Worm (Caenorhabditis elegans): ENCODE results near the gene M142.5.

Gene M142.5

DNA sequence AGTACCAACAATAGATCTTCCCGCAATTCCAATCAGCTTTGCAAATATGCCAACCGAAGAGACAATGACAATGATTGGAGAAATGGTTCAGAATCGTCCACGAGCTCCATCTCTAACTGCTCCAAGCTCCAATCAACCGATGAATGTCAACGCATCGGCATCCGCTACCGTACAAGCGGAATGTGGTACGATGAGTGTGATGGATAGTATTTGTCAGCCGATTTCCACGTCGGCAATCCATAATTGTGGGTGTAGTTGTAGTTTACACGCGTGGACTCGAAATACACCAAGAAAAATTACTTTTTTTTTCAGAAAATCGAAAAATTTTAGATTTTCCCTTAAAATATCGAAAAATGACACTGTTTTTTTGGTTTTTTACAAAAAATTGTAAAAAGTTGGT lies 11.9 kb downstream of the M142.5 start:
- TF ChIP-seq nhr-10 (tag; optimal IDR thresholded peaks at IDR 0.05) (no peak), elt-3 (tag; optimal IDR thresholded peaks at IDR 0.05) (no peak), peb-1 (tag; optimal IDR thresholded peaks at IDR 0.05) (no peak), fos-1 (tag; optimal IDR thresholded peaks at IDR 0.05) (no peak), gmeb-1 (tag; optimal IDR thresholded peaks at IDR 0.05) (no peak), dmd-4 (tag; optimal IDR thresholded peaks at IDR 0.05) (no peak), ztf-1 (GFP tag; conservative IDR thresholded peaks at IDR 0.05) (no peak), nhr-129 (tag; optimal IDR thresholded peaks at IDR 0.05) (no peak), nhr-77 (tag; optimal IDR thresholded peaks at IDR 0.05) (no peak), snpc-4 (tag; optimal IDR thresholded peaks at IDR 0.05) (no peak), mbf-1 (tag; optimal IDR thresholded peaks at IDR 0.05) (no peak), unc-55 (GFP tag; optimal IDR thresholded peaks at IDR 0.05) (no peak), nhr-25 (tag; optimal IDR thresholded peaks at IDR 0.05) (no peak), nhr-12 (tag; optimal IDR thresholded peaks at IDR 0.05) (no peak), ztf-4 (tag; optimal IDR thresholded peaks at IDR 0.05) (no peak), sem-4 (tag; optimal IDR thresholded peaks at IDR 0.05) (no peak)

DNA sequence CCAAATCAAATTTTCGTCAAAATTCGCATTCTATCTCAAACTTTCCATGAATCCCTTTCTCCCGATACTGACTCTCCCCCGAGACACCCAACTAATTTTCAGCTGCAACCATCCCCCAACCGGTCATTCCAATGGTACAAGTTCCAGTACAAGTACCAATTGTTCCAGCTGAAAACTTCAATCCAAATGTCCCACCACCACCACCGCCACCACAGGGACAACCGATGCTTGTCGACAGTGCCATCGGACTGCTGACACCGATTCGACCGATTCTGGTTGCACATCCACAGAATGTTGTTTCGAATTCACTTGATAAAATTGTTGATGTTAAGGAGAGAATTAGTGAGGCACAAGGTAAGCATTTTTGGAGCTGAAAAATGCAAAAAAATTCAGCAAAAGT lies 14.5 kb downstream of the M142.5 start:
- TF ChIP-seq nhr-11 (tag; optimal IDR thresholded peaks at IDR 0.05), result no peak
- TF ChIP-seq crh-2 (tag; optimal IDR thresholded peaks at IDR 0.05), result no peak
- no peak for TF ChIP-seq mab-5 (tag; optimal IDR thresholded peaks at IDR 0.05)
- no peak for TF ChIP-seq Y55F3AM.14 (GFP tag; optimal IDR thresholded peaks at IDR 0.05)
- TF ChIP-seq skn-1 (tag; optimal IDR thresholded peaks at IDR 0.05), result no peak
- no peak for TF ChIP-seq lin-13 (GFP tag; optimal IDR thresholded peaks at IDR 0.05)
- TF ChIP-seq nhr-12 (tag; optimal IDR thresholded peaks at IDR 0.05), result no peak
- TF ChIP-seq nhr-237 (tag; optimal IDR thresholded peaks at IDR 0.05), result no peak
- TF ChIP-seq sma-3 (GFP tag; optimal IDR thresholded peaks at IDR 0.05), result no peak
- no peak for TF ChIP-seq aly-2 (tag; optimal IDR thresholded peaks at IDR 0.05)
- TF ChIP-seq egl-27 (tag; optimal IDR thresholded peaks at IDR 0.05), result no peak
- no peak for TF ChIP-seq lin-11 (tag; optimal IDR thresholded peaks at IDR 0.05)
- TF ChIP-seq ama-1 (optimal IDR thresholded peaks at IDR 0.05), result no peak
- TF ChIP-seq ceh-82 (tag; optimal IDR thresholded peaks at IDR 0.05), result no peak

ce11 chrIII:10947155-10947554 lies 16.2 kb downstream of the M142.5 start, which contains the start of gene strd-1:
strd-1 (plus strand) TSS chrIII:10947455.
- TF ChIP-seq peb-1 (tag; optimal IDR thresholded peaks at IDR 0.05) (no peak), nhr-11 (tag; optimal IDR thresholded peaks at IDR 0.05) (no peak), unc-55 (GFP tag; optimal IDR thresholded peaks at IDR 0.05) (no peak), nhr-237 (tag; optimal IDR thresholded peaks at IDR 0.05) (no peak)

DNA sequence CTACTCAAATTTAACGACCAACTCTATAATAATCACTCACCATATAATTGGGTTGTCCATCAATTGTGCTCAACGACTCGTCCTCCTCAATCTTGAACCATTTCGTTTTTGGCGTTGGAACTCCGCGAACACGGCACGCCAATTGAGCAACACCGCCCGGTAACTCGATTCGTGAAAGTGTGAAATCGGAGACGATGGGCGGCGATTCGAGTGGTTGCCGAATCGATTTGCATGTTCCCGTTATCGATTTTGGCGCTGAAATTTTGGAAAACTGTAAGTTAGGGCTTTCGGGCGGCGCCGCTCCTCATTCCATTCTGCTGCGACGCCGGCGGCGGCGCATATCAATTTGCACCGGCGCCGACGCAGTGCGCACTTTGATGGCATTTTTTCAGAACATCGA lies 20.7 kb downstream of the M142.5 start:
- TF ChIP-seq dmd-4 (tag; optimal IDR thresholded peaks at IDR 0.05) (no peak), skn-1 (tag; optimal IDR thresholded peaks at IDR 0.05) (no peak), sma-9 (GFP tag; optimal IDR thresholded peaks at IDR 0.05) (no peak), sma-9 (tag; optimal IDR thresholded peaks at IDR 0.05) (no peak), crh-2 (tag; optimal IDR thresholded peaks at IDR 0.05) (no peak), nhr-21 (tag; optimal IDR thresholded peaks at IDR 0.05) (no peak), blmp-1 (tag; optimal IDR thresholded peaks at IDR 0.05; ENCODE audit: insufficient read depth) (no peak), zag-1 (tag; optimal IDR thresholded peaks at IDR 0.05) (no peak), mdl-1 (tag; optimal IDR thresholded peaks at IDR 0.05) (no peak), sem-4 (tag; optimal IDR thresholded peaks at IDR 0.05) (no peak), elt-3 (tag; optimal IDR thresholded peaks at IDR 0.05) (no peak), sma-3 (GFP tag; optimal IDR thresholded peaks at IDR 0.05) (no peak), elt-1 (tag; optimal IDR thresholded peaks at IDR 0.05) (no peak), ceh-16 (tag; optimal IDR thresholded peaks at IDR 0.05) (no peak)

ce11 chrIII:10953160-10953559 lies 22.2 kb downstream of the M142.5 start, which contains the start of gene zig-5:
zig-5 (minus strand) TSS chrIII:10953508.
- no peak for TF ChIP-seq snpc-4 (tag; optimal IDR thresholded peaks at IDR 0.05)
- no peak for TF ChIP-seq ztf-11 (tag; optimal IDR thresholded peaks at IDR 0.05)
- TF ChIP-seq dmd-4 (tag; optimal IDR thresholded peaks at IDR 0.05), result no peak
- TF ChIP-seq sma-9 (GFP tag; optimal IDR thresholded peaks at IDR 0.05), result no peak
- TF ChIP-seq sma-9 (tag; optimal IDR thresholded peaks at IDR 0.05), result no peak
- no peak for TF ChIP-seq ZK546.5 (tag; optimal IDR thresholded peaks at IDR 0.05)
- no peak for TF ChIP-seq gmeb-1 (tag; optimal IDR thresholded peaks at IDR 0.05)
- TF ChIP-seq peb-1 (tag; optimal IDR thresholded peaks at IDR 0.05), result no peak
- TF ChIP-seq nhr-237 (tag; optimal IDR thresholded peaks at IDR 0.05), result no peak
- no peak for TF ChIP-seq unc-55 (GFP tag; optimal IDR thresholded peaks at IDR 0.05)
- TF ChIP-seq mbf-1 (tag; optimal IDR thresholded peaks at IDR 0.05), result no peak
- TF ChIP-seq mdl-1 (tag; optimal IDR thresholded peaks at IDR 0.05), result no peak
- TF ChIP-seq nhr-23 (tag; optimal IDR thresholded peaks at IDR 0.05), result no peak
- no peak for TF ChIP-seq F13H6.1 (tag; optimal IDR thresholded peaks at IDR 0.05)
- no peak for TF ChIP-seq ztf-1 (GFP tag; conservative IDR thresholded peaks at IDR 0.05)
- no peak for TF ChIP-seq crh-2 (tag; optimal IDR thresholded peaks at IDR 0.05)

Data from whole organism, L2 larva.